Fruit fly (Drosophila melanogaster) whole organism, adult: Measurements from ENCODE around the gene Mul1.

Experiments used
- CG11617 ChIP-seq: fragments of 200-800 bp; sonication (Bioruptor generic); optimal IDR thresholded peaks from 2 replicates; lab custom pipeline; 2017; ENCODE audit warnings: mild to moderate bottlenecking, missing biosample characterization, missing genetic modification reagents, missing genetic modification characterization
- CG12768 ChIP-seq: fragments of 200-800 bp; sonication (Bioruptor generic); optimal IDR thresholded peaks from 2 replicates; lab custom pipeline; 2017; ENCODE audit warnings: missing biosample characterization, missing genetic modification characterization, mild to moderate bottlenecking, moderate library complexity, missing genetic modification reagents
- CG14711 ChIP-seq: fragments of 200-800 bp; sonication (Bioruptor generic); optimal IDR thresholded peaks from 2 replicates; lab custom pipeline; 2018; ENCODE audit warnings: missing biosample characterization, mild to moderate bottlenecking, missing genetic modification characterization, moderate library complexity
- CG1620 ChIP-seq: fragments of 200-800 bp; sonication (Bioruptor generic); optimal IDR thresholded peaks from 2 replicates; lab custom pipeline; 2016; ENCODE audit warnings: missing biosample characterization, missing genetic modification characterization
- CG33017 ChIP-seq: fragments of 200-800 bp; sonication (Bioruptor generic); optimal IDR thresholded peaks from 2 replicates; lab custom pipeline; 2018; ENCODE audit warnings: missing biosample characterization, mild to moderate bottlenecking, missing genetic modification characterization, moderate library complexity
- CG5204 ChIP-seq: fragments of 200-800 bp; sonication (Bioruptor generic); optimal IDR thresholded peaks from 2 replicates; lab custom pipeline; 2016; ENCODE audit warnings: missing biosample characterization, missing genetic modification characterization
- CG7045 ChIP-seq: fragments of 200-800 bp; sonication (Bioruptor generic); optimal IDR thresholded peaks from 2 replicates; lab custom pipeline; 2017; ENCODE audit warnings: missing biosample characterization, mild to moderate bottlenecking, missing genetic modification characterization
- CG7101 ChIP-seq: fragments of 200-800 bp; sonication (Bioruptor generic); optimal IDR thresholded peaks from 2 replicates; lab custom pipeline; 2018; ENCODE audit warnings: missing biosample characterization, mild to moderate bottlenecking, missing genetic modification characterization, moderate library complexity
- Clk ChIP-seq: fragments of 200-800 bp; sonication (Bioruptor generic); optimal IDR thresholded peaks from 2 replicates; lab custom pipeline; 2017; ENCODE audit warnings: missing biosample characterization, missing genetic modification characterization
- Crg-1 ChIP-seq: fragments of 200-800 bp; sonication (Bioruptor generic); optimal IDR thresholded peaks from 2 replicates; lab custom pipeline; 2016; ENCODE audit warnings: missing biosample characterization, missing genetic modification characterization
- Hr96 ChIP-seq: fragments of 200-800 bp; sonication (Bioruptor generic); optimal IDR thresholded peaks from 2 replicates; lab custom pipeline; 2016; ENCODE audit warnings: missing biosample characterization, missing genetic modification characterization
- Mnt ChIP-seq: fragments of 200-800 bp; sonication (Bioruptor generic); optimal IDR thresholded peaks from 2 replicates; lab custom pipeline; 2016; ENCODE audit warnings: missing biosample characterization, mild to moderate bottlenecking, missing genetic modification characterization
- bab1 ChIP-seq: fragments of 200-800 bp; sonication (Bioruptor generic); optimal IDR thresholded peaks from 3 replicates; lab custom pipeline; 2019; ENCODE audit warnings: missing biosample characterization, mild to moderate bottlenecking, missing genetic modification characterization, moderate library complexity
- cic ChIP-seq: fragments of 200-800 bp; sonication (Bioruptor generic); optimal IDR thresholded peaks from 2 replicates; lab custom pipeline; 2017; ENCODE audit warnings: missing biosample characterization, mild to moderate bottlenecking, missing genetic modification characterization, moderate library complexity
- cnc ChIP-seq, 2 experiments: fragments of >200 bp; optimal IDR thresholded peaks; 2 replicates each; lab custom pipeline; 2017
- kay ChIP-seq: fragments of 200-800 bp; sonication (Bioruptor generic); peaks from one replicate; lab custom pipeline; 2016; ENCODE audit warnings: missing biosample characterization, missing genetic modification characterization, borderline replicate concordance
- ovo ChIP-seq: fragments of 200-800 bp; sonication (Bioruptor generic); optimal IDR thresholded peaks from 2 replicates; lab custom pipeline; 2016; ENCODE audit warnings: missing biosample characterization, missing genetic modification characterization
- pad ChIP-seq: fragments of 200-800 bp; sonication (Bioruptor generic); optimal IDR thresholded peaks from 3 replicates; lab custom pipeline; 2017; ENCODE audit warnings: missing biosample characterization, missing genetic modification characterization, mild to moderate bottlenecking, moderate library complexity, missing genetic modification reagents
- tj ChIP-seq: fragments of 200-800 bp; sonication (Bioruptor generic); optimal IDR thresholded peaks from 3 replicates; lab custom pipeline; 2017; ENCODE audit warnings: missing biosample characterization, mild to moderate bottlenecking, missing genetic modification characterization, moderate library complexity
- toe ChIP-seq: fragments of 200-800 bp; sonication (Bioruptor generic); optimal IDR thresholded peaks from 2 replicates; lab custom pipeline; 2016; ENCODE audit warnings: missing biosample characterization, missing genetic modification characterization

The Mul1 gene

DNA sequence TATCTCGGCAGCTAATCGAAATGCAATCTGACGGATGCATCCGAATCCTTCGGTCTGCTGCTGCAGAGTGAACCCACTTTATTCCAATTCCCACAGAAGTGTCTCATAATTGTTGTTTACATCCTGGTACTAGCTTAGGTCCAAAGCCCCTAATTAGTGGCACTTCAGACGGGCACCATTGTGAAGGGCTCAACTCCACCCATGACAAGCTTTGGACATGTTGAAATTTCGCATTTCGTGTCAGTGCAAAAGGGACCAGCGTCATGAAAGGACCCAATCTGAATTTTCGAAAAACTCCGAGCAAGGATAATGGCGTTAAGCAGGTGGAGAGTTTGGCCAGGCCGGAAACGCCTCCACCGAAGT is 5.2 kb downstream of the Mul1 start, which contains the start of gene Gr64a:
Gr64a (plus strand) TSS at position 264 of the 363 bp plus-strand sequence.
- TF ChIP-seq ovo (GFP tag; lab: Kevin White, UChicago) = no peak
- no peak for TF ChIP-seq CG7045
- no peak for TF ChIP-seq Clk (GFP tag; lab: Kevin White, UChicago)
- no peak for TF ChIP-seq CG33017 (tag; lab: Kevin White, UChicago)
- TF ChIP-seq CG14711 (tag; lab: Kevin White, UChicago) = no peak
- TF ChIP-seq CG5204 (GFP tag; lab: Kevin White, UChicago) = no peak
- no peak for TF ChIP-seq CG11617
- no peak for TF ChIP-seq CG7101
- TF ChIP-seq kay (GFP tag; lab: Kevin White, UChicago) = no peak
- no peak for TF ChIP-seq bab1 (GFP tag; lab: Kevin White, UChicago)
- no peak for TF ChIP-seq pad
- no peak for TF ChIP-seq cnc (optimal IDR thresholded peaks at IDR 0.05; lab: Kevin White, UChicago)
- no peak for TF ChIP-seq Hr96
- no peak for TF ChIP-seq toe
- TF ChIP-seq Crg-1 = no peak
- no peak for TF ChIP-seq Mnt
- TF ChIP-seq CG1620 (GFP tag; lab: Kevin White, UChicago) = no peak

DNA sequence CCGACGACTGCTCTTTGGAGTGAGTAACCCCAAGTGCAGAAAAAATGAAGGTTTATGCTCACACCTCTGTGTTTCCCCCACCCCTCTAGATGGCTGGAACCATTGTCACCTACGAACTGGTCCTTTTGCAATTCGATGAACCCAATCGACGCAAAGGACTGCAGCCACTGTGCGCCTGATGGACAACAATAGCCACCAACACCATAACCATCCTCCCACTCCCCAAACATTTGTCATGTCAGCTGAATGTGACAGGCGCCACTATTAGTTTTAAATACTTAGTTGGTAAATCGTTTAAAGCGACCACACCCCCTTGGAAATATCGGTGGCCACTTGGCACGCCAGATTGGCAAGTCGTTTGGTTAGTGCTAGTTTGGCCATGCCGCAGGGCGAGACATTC is 7.0 kb downstream of the Mul1 start, which contains the start of the genes Gr64b and Gr64c:
Gr64b (plus strand) TSS at position 301 of the 400 bp plus-strand sequence.
Gr64c (plus strand) TSS at position 301 of the 400 bp plus-strand sequence.
- no peak for TF ChIP-seq CG14711 (tag; lab: Kevin White, UChicago)
- no peak for TF ChIP-seq tj
- no peak for TF ChIP-seq cnc (optimal IDR thresholded peaks at IDR 0.05; lab: Kevin White, UChicago)
- TF ChIP-seq Mnt = no peak
- no peak for TF ChIP-seq Crg-1
- TF ChIP-seq cic (GFP tag; lab: Kevin White, UChicago) = no peak
- TF ChIP-seq CG1620 (GFP tag; lab: Kevin White, UChicago) = no peak
- TF ChIP-seq CG7101 = no peak
- no peak for TF ChIP-seq pad
- TF ChIP-seq CG33017 (tag; lab: Kevin White, UChicago) = no peak
- TF ChIP-seq CG7045 = no peak
- TF ChIP-seq kay (GFP tag; lab: Kevin White, UChicago) = no peak
- no peak for TF ChIP-seq toe
- TF ChIP-seq CG5204 (GFP tag; lab: Kevin White, UChicago) = no peak
- TF ChIP-seq ovo (GFP tag; lab: Kevin White, UChicago) = no peak
- TF ChIP-seq Clk (GFP tag; lab: Kevin White, UChicago) = no peak
- TF ChIP-seq Hr96 = no peak

DNA sequence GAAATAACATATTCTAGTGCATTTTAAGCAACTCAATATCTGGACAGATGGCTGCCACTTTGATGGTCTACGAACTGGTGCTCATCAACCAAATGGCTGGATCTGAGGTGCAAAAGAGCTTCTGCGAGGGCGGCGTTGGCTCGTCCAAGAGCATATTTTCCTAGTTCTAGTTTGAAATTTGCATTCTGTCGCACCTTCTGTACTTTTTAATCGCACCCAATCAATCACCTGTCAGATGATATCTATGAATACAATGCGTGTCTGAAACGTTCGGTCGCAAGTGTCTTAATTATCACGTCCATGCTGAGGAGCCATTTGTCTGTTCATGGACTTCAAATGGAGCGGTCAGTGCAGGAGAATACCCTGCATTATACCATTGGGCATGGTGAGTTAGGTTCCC is 10.5 kb downstream of the Mul1 start, which contains the start of the genes Gr64d and Gr64e:
Gr64d (plus strand) TSS at position 301 of the 400 bp plus-strand sequence.
Gr64e (plus strand) TSS at position 380 of the 400 bp plus-strand sequence.
- no peak for TF ChIP-seq tj
- no peak for TF ChIP-seq CG1620 (GFP tag; lab: Kevin White, UChicago)
- no peak for TF ChIP-seq Crg-1
- TF ChIP-seq CG14711 (tag; lab: Kevin White, UChicago) = no peak
- TF ChIP-seq CG12768 = no peak
- TF ChIP-seq Hr96 = no peak
- no peak for TF ChIP-seq Clk (GFP tag; lab: Kevin White, UChicago)
- no peak for TF ChIP-seq kay (GFP tag; lab: Kevin White, UChicago)
- TF ChIP-seq CG33017 (tag; lab: Kevin White, UChicago) = no peak
- no peak for TF ChIP-seq CG7101

DNA sequence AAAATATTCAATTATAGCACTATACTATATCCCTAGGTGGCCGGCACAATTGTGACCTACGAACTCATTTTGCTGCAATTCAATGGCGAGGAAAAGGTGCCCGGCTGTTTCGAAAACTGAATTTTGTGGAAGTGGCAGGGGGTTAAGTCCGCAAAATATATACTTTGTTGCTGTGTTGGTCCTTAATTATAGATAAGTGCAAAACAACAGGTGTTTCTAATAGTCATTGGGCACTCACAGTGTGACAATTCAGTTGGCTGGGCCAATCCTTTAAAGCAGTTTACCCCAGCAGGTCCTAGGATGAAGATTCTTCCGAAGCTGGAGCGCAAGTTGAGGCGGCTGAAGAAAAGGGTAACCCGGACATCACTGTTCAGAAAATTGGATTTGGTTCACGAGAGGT is 14.2 kb downstream of the Mul1 start, which contains the start of gene Gr64f:
Gr64f (plus strand) TSS at position 301 of the 400 bp plus-strand sequence.
- no peak for TF ChIP-seq CG33017 (tag; lab: Kevin White, UChicago)
- TF ChIP-seq kay (GFP tag; lab: Kevin White, UChicago) = no peak
- no peak for TF ChIP-seq Clk (GFP tag; lab: Kevin White, UChicago)
- no peak for TF ChIP-seq CG1620 (GFP tag; lab: Kevin White, UChicago)
- no peak for TF ChIP-seq CG7045
- no peak for TF ChIP-seq ovo (GFP tag; lab: Kevin White, UChicago)
- TF ChIP-seq CG11617 = no peak

DNA sequence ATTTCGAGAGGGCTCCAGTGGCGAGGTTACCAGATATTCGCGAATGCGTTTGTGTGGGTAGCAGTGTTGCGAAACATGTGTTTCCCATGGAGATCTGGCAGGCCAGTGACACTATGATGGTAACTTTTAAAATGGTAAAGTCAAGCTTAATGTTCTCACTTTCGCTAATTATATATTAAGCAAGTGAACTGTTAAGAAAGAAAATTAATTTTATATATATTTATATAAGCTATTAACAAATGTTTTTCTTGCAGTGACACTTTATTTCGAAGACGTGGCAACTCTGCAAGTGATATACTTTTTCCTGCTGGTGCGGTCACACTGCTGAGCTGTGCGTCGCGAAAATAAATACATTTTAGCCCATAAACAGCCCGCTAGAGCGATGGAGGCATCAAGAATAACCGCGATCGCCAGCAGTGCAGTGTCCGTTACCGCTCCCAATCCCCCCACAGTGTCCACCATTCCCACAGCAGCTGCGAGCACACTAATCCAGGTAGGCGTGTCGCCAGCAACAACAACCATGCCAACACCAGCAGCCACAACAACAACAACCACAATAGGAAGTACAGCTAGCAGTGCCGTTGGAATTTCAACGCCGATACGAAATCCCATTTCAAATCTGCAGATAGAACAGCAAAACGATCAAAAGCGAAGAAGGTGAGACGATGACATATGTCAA is 19.1 kb downstream of the Mul1 start, which contains the start of the genes CG11593 and Rcd5:
CG11593 (minus strand) TSS at position 236 of the 679 bp plus-strand sequence.
Rcd5 (plus strand) TSS at position 283 of the 679 bp plus-strand sequence.
- peak; percentile 19 for TF ChIP-seq Hr96
- TF ChIP-seq CG5204 (GFP tag; lab: Kevin White, UChicago) = peak; percentile 62
- TF ChIP-seq CG33017 (tag; lab: Kevin White, UChicago) = peak; percentile 51
- TF ChIP-seq CG7101 = peak; percentile 76
- TF ChIP-seq ovo (GFP tag; lab: Kevin White, UChicago) = peak; percentile 62
- peak; percentile 67 for TF ChIP-seq CG7045
- peak; percentile 84 for TF ChIP-seq CG14711 (tag; lab: Kevin White, UChicago)
- no peak for TF ChIP-seq cic (GFP tag; lab: Kevin White, UChicago)
- TF ChIP-seq pad = peak; percentile 58
- no peak for TF ChIP-seq cnc (optimal IDR thresholded peaks at IDR 0.05; lab: Kevin White, UChicago)
- peak; percentile 59 for TF ChIP-seq Mnt
- TF ChIP-seq kay (GFP tag; lab: Kevin White, UChicago) = peak; percentile 90
- TF ChIP-seq CG12768 = peak; percentile 50
- peak; percentile 23 for TF ChIP-seq tj
- peak; percentile 29 for TF ChIP-seq CG1620 (GFP tag; lab: Kevin White, UChicago)
- no peak for TF ChIP-seq bab1 (GFP tag; lab: Kevin White, UChicago)
- peak; percentile 67 for TF ChIP-seq Crg-1
- TF ChIP-seq Clk (GFP tag; lab: Kevin White, UChicago) = peak; percentile 64
- TF ChIP-seq toe = peak; percentile 74
- peak; percentile 68 for TF ChIP-seq CG11617

DNA sequence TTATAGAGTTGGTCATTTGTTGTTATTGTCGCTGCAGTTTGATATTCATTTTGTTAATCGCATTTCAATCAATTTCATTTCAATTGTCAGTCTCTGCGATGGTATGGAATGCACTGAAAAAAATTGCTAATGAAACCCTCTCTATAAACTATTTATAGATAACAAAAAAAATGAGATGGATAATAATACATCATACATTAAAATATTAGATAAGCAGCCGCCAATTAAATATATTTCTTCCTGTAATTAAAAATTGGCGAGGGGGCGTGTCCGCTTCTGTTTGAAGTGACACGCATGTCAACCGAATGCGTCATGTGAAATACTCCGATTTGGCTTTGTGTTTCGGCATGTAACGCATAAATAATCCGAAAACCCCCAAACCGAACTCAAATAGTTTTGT is 23.2 kb downstream of the Mul1 start:
- no peak for TF ChIP-seq Clk (GFP tag; lab: Kevin White, UChicago)
- TF ChIP-seq CG5204 (GFP tag; lab: Kevin White, UChicago) = peak; percentile 36
